Fruit fly (Drosophila melanogaster): ENCODE results near the gene CG4465.

DNA sequence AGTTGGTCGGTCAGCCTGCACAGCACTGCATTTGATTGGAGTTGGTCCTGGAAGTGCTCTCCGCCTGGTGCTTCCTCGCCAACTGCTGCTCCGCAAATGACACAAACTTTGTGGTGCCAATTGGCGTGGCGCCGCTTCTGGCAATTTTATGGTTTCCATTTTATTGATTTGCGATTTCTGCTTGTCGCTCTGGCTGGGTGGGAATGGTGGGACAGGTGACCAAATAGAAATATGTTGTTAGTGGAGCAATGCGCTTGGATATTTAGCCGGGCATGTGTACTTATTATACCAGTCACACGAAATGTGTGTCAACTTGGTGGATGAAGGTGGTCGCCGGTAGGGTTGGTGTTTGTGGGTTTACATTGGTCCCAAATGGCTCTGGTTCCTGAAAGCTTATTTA is 2.3 kb downstream of the CG4465 start, which contains the start of the genes Xport-A and Xport-B:
- no peak for TF ChIP-seq CG8478 (optimal IDR thresholded peaks at IDR 0.05)
- TF ChIP-seq CTCF (optimal IDR thresholded peaks at IDR 0.05), result no peak

All from S2 (cell line).